Fruit fly (Drosophila melanogaster) whole organism, embryonic: Measurements from ENCODE around the gene Spn85F.

Experiments used
- B-H1 ChIP-seq: fragments of 200-800 bp; sonication (Bioruptor generic); IDR thresholded peaks from 3 replicates; pipeline ENCODE4 v1.3.6; 2022; ENCODE audit warnings: missing biosample characterization, missing genetic modification characterization
- CG10366 ChIP-seq: fragments of 200-800 bp; sonication (Bioruptor generic); IDR thresholded peaks from 2 replicates; pipeline ENCODE4 v1.3.6; 2022; ENCODE audit warnings: missing biosample characterization, missing genetic modification characterization
- CG13424 ChIP-seq: fragments of 200-800 bp; sonication (Bioruptor generic); optimal IDR thresholded peaks from 2 replicates; lab custom pipeline; 2019; ENCODE audit warnings: missing biosample characterization, mild to moderate bottlenecking, missing genetic modification characterization, moderate library complexity
- CG14667 ChIP-seq: fragments of 200-800 bp; sonication (Bioruptor generic); IDR thresholded peaks from 2 replicates; pipeline ENCODE4 v1.3.6; 2022; ENCODE audit warnings: missing biosample characterization, missing genetic modification characterization
- CG17829 ChIP-seq: fragments of 200-800 bp; optimal IDR thresholded peaks from 2 replicates; lab custom pipeline; 2019; ENCODE audit warnings: missing biosample characterization, mild to moderate bottlenecking, missing genetic modification characterization, moderate library complexity
- CG18011 ChIP-seq: fragments of 200-800 bp; sonication (Bioruptor generic); optimal IDR thresholded peaks from 2 replicates; lab custom pipeline; 2017; ENCODE audit warnings: missing biosample characterization, missing genetic modification characterization, mild to moderate bottlenecking, moderate library complexity, missing genotype
- CG31388 ChIP-seq: fragments of 200-800 bp; sonication (Bioruptor generic); optimal IDR thresholded peaks from 2 replicates; lab custom pipeline; 2016; ENCODE audit warnings: missing biosample characterization, missing genetic modification characterization
- CG3726 ChIP-seq: fragments of 200-800 bp; sonication (Bioruptor generic); IDR thresholded peaks from 3 replicates; pipeline ENCODE4, ENCODE4 v1.3.6; 2022; ENCODE audit warnings: missing biosample characterization, missing genetic modification characterization
- CG3995 ChIP-seq: fragments of 200-800 bp; sonication (Bioruptor generic); optimal IDR thresholded peaks from 3 replicates; lab custom pipeline; 2016; ENCODE audit warnings: missing biosample characterization, missing genetic modification characterization
- CG42726 ChIP-seq: fragments of 200-800 bp; sonication (Bioruptor generic); IDR thresholded peaks from 2 replicates; pipeline ENCODE4 v1.3.6; 2022; ENCODE audit warnings: missing biosample characterization, missing genetic modification characterization; ENCODE audit not compliant: partially characterized antibody
- CG5953 ChIP-seq: fragments of 200-800 bp; sonication (Bioruptor generic); IDR thresholded peaks from 2 replicates; pipeline ENCODE4 v1.3.6; 2022; ENCODE audit warnings: missing biosample characterization, missing genetic modification characterization
- CG7357 ChIP-seq: fragments of 200-800 bp; sonication (Bioruptor generic); IDR thresholded peaks from 3 replicates; pipeline ENCODE4 v1.3.6; 2022; ENCODE audit warnings: missing biosample characterization, missing genetic modification characterization
- CG7963 ChIP-seq: fragments of 200-800 bp; sonication (Bioruptor generic); IDR thresholded peaks from 3 replicates; pipeline ENCODE4 v1.3.6; 2022; ENCODE audit warnings: missing biosample characterization, missing genetic modification characterization; ENCODE audit not compliant: partially characterized antibody
- CrebB ChIP-seq: fragments of 200-800 bp; sonication (Bioruptor generic); optimal IDR thresholded peaks from 3 replicates; lab custom pipeline; 2018; ENCODE audit warnings: missing biosample characterization, mild to moderate bottlenecking, missing genetic modification characterization
- D19A ChIP-seq: fragments of 200-800 bp; optimal IDR thresholded peaks from 3 replicates; lab custom pipeline; 2019; ENCODE audit warnings: missing biosample characterization, mild to moderate bottlenecking, missing genetic modification characterization, moderate library complexity
- Ets97D ChIP-seq: fragments of 200-800 bp; sonication (Bioruptor generic); optimal IDR thresholded peaks from 3 replicates; lab custom pipeline; 2016; ENCODE audit warnings: missing biosample characterization, missing genetic modification characterization
- Fer3 ChIP-seq: fragments of 200-800 bp; sonication (Bioruptor generic); optimal IDR thresholded peaks from 2 replicates; lab custom pipeline; 2018; ENCODE audit warnings: missing biosample characterization, mild to moderate bottlenecking, missing genetic modification characterization, moderate library complexity
- Hey ChIP-seq: fragments of 200-800 bp; sonication (Bioruptor generic); optimal IDR thresholded peaks from 3 replicates; lab custom pipeline; 2018; ENCODE audit warnings: missing biosample characterization, mild to moderate bottlenecking, missing genetic modification characterization
- Hmx ChIP-seq: fragments of 200-800 bp; sonication (Bioruptor generic); optimal IDR thresholded peaks from 2 replicates; lab custom pipeline; 2016; ENCODE audit warnings: missing biosample characterization, missing genetic modification characterization
- Hr78 ChIP-seq, 2 experiments: fragments of 200-800 bp in 1 of 2; fragments of >200 bp in 1 of 2; sonication (Bioruptor generic) in 1 of 2; optimal IDR thresholded peaks; 2 replicates each; lab custom pipeline; 2017 to 2019; ENCODE audit warnings: missing biosample characterization in 2 of 2, missing genetic modification characterization in 2 of 2, mild to moderate bottlenecking in 1 of 2, moderate library complexity in 1 of 2
- MESR4 ChIP-seq: fragments of 200-800 bp; sonication (Bioruptor generic); optimal IDR thresholded peaks from 2 replicates; lab custom pipeline; 2018; ENCODE audit warnings: missing biosample characterization, mild to moderate bottlenecking, missing genetic modification characterization, moderate library complexity
- Rfx ChIP-seq: fragments of 200-800 bp; sonication (Bioruptor generic); IDR thresholded peaks from 2 replicates; pipeline ENCODE4 v1.3.6; 2022; ENCODE audit warnings: missing biosample characterization, missing genetic modification characterization
- Sox102F ChIP-seq: fragments of 200-800 bp; sonication (Bioruptor generic); optimal IDR thresholded peaks from 2 replicates; lab custom pipeline; 2018; ENCODE audit warnings: missing biosample characterization, mild to moderate bottlenecking, missing genetic modification characterization, moderate library complexity
- YL-1 ChIP-seq: fragments of 200-800 bp; sonication (Bioruptor generic); optimal IDR thresholded peaks from 3 replicates; lab custom pipeline; 2017; ENCODE audit warnings: missing biosample characterization, mild to moderate bottlenecking, missing genetic modification characterization
- ap ChIP-seq: fragments of 200-800 bp; sonication (Bioruptor generic); IDR thresholded peaks from 2 replicates; pipeline ENCODE4 v1.3.6; 2022; ENCODE audit warnings: missing biosample characterization, missing genetic modification characterization
- ato ChIP-seq: fragments of 200-800 bp; sonication (Bioruptor generic); IDR thresholded peaks from 2 replicates; pipeline ENCODE4 v1.3.6; 2022; ENCODE audit warnings: missing biosample characterization, missing genetic modification characterization; ENCODE audit not compliant: partially characterized antibody
- cad ChIP-seq: fragments of >200 bp; optimal IDR thresholded peaks from 2 replicates; lab custom pipeline; 2017; ENCODE audit warnings: missing biosample characterization, missing genetic modification characterization
- cg ChIP-seq: fragments of 200-800 bp; sonication (Bioruptor generic); optimal IDR thresholded peaks from 3 replicates; lab custom pipeline; 2019; ENCODE audit warnings: missing biosample characterization, mild to moderate bottlenecking, missing genetic modification characterization, moderate library complexity
- chn ChIP-seq: fragments of 200-800 bp; sonication (Bioruptor generic); optimal IDR thresholded peaks from 2 replicates; lab custom pipeline; 2016; ENCODE audit warnings: missing biosample characterization, missing genetic modification characterization
- crol ChIP-seq: fragments of 200-800 bp; sonication (Bioruptor generic); IDR thresholded peaks from 2 replicates; pipeline ENCODE4 v1.3.6; 2022; ENCODE audit warnings: missing biosample characterization, missing genetic modification characterization
- dmrt11E ChIP-seq: fragments of 200-800 bp; sonication (Bioruptor generic); optimal IDR thresholded peaks from 3 replicates; lab custom pipeline; 2018; ENCODE audit warnings: missing biosample characterization, mild to moderate bottlenecking, missing genetic modification characterization, moderate library complexity
- fd64A ChIP-seq: fragments of 200-800 bp; sonication (Bioruptor generic); optimal IDR thresholded peaks from 3 replicates; lab custom pipeline; 2018; ENCODE audit warnings: missing biosample characterization, mild to moderate bottlenecking, missing genetic modification characterization
- fru ChIP-seq: fragments of >200 bp; optimal IDR thresholded peaks from 2 replicates; lab custom pipeline; 2017
- grn ChIP-seq: fragments of 200-800 bp; sonication (Bioruptor generic); optimal IDR thresholded peaks from 3 replicates; lab custom pipeline; 2017; ENCODE audit warnings: missing biosample characterization, missing genetic modification characterization
- gsb ChIP-seq: fragments of 200-800 bp; sonication (Bioruptor generic); IDR thresholded peaks from 2 replicates; pipeline ENCODE4 v1.3.6; 2022; ENCODE audit warnings: missing biosample characterization, missing genetic modification characterization
- hth ChIP-seq: fragments of >200 bp; optimal IDR thresholded peaks from 2 replicates; lab custom pipeline; 2017; ENCODE audit warnings: inconsistent platforms
- nerfin-2 ChIP-seq: fragments of 200-800 bp; sonication (Bioruptor generic); IDR thresholded peaks from 2 replicates; pipeline ENCODE4 v1.3.6; 2022; ENCODE audit warnings: missing biosample characterization, missing genetic modification characterization; ENCODE audit not compliant: partially characterized antibody
- onecut ChIP-seq: fragments of 200-800 bp; sonication (Bioruptor generic); IDR thresholded peaks from 2 replicates; pipeline ENCODE4 v1.3.6; 2022; ENCODE audit warnings: missing biosample characterization, missing genetic modification characterization
- pb ChIP-seq: fragments of 200-800 bp; sonication (Bioruptor generic); optimal IDR thresholded peaks from 3 replicates; lab custom pipeline; 2016; ENCODE audit warnings: missing biosample characterization, missing genetic modification characterization
- phol ChIP-seq: fragments of 200-800 bp; sonication (Bioruptor generic); optimal IDR thresholded peaks from 3 replicates; lab custom pipeline; 2018; ENCODE audit warnings: missing biosample characterization, mild to moderate bottlenecking, missing genetic modification characterization, moderate library complexity
- pum ChIP-seq: fragments of 200-800 bp; sonication (Bioruptor generic); optimal IDR thresholded peaks from 2 replicates; lab custom pipeline; 2016; ENCODE audit warnings: missing biosample characterization, missing genetic modification characterization
- pzg ChIP-seq: fragments of 200-800 bp; sonication (Bioruptor generic); optimal IDR thresholded peaks from 3 replicates; lab custom pipeline; 2018; ENCODE audit warnings: missing biosample characterization, mild to moderate bottlenecking, missing genetic modification characterization, moderate library complexity
- row ChIP-seq: fragments of 200-800 bp; sonication (Bioruptor generic); IDR thresholded peaks from 3 replicates; pipeline ENCODE4 v1.3.6; 2022; ENCODE audit warnings: missing biosample characterization, missing genetic modification characterization
- schlank ChIP-seq: fragments of 200-800 bp; sonication (Bioruptor generic); optimal IDR thresholded peaks from 2 replicates; lab custom pipeline; 2018; ENCODE audit warnings: missing biosample characterization, mild to moderate bottlenecking, missing genetic modification characterization
- slou ChIP-seq: fragments of 200-800 bp; sonication (Bioruptor generic); optimal IDR thresholded peaks from 3 replicates; lab custom pipeline; 2016; ENCODE audit warnings: missing biosample characterization, missing genetic modification characterization
- sqz ChIP-seq: fragments of 200-800 bp; sonication (Bioruptor generic); optimal IDR thresholded peaks from 3 replicates; lab custom pipeline; 2018; ENCODE audit warnings: missing biosample characterization, mild to moderate bottlenecking, missing genetic modification characterization
- tna ChIP-seq: fragments of 200-800 bp; sonication (Bioruptor generic); IDR thresholded peaks from 2 replicates; pipeline ENCODE4 v1.3.6; 2022; ENCODE audit warnings: missing biosample characterization, missing genetic modification characterization; ENCODE audit not compliant: partially characterized antibody
- vfl ChIP-seq: fragments of 200-800 bp; sonication (Bioruptor generic); optimal IDR thresholded peaks from 2 replicates; lab custom pipeline; 2016; ENCODE audit warnings: missing biosample characterization, missing genetic modification characterization
- wor ChIP-seq: fragments of 200-800 bp; sonication (Bioruptor generic); IDR thresholded peaks from 2 replicates; pipeline ENCODE4 v1.3.6; 2022; ENCODE audit warnings: missing biosample characterization, missing genetic modification characterization

Gene Spn85F

dm6 chr3R:10042024-10042663 is 45.2 kb downstream of the Spn85F start (continued):
- TF ChIP-seq CG18011 (GFP tag; lab: Kevin White, UChicago) (no peak), Rfx (GFP tag; lab: Robert Waterston, UW) (no peak), CG17829 (tag; lab: Kevin White, UChicago) (no peak), wor (no peak), crol (peak; percentile 80), cg (peak; percentile 70), slou (no peak), CG3995 (GFP tag; lab: Kevin White, UChicago) (no peak), Sox102F (no peak), Fer3 (tag; lab: Kevin White, UChicago) (no peak), tna (GFP tag; lab: Robert Waterston, UW) (0 out of 2 replicates have a peak, but pooled peaks have one; percentile 10), phol (tag; lab: Kevin White, UChicago) (no peak), Ets97D (GFP tag; lab: Kevin White, UChicago) (no peak), row (GFP tag; lab: Robert Waterston, UW) (no peak), pb (no peak), onecut (GFP tag; lab: Robert Waterston, UW) (peak; percentile 66), schlank (tag; lab: Kevin White, UChicago) (no peak), pzg (GFP tag; lab: Kevin White, UChicago) (no peak), CG42726 (GFP tag; lab: Robert Waterston, UW) (no peak), CG14667 (GFP tag; lab: Robert Waterston, UW) (no peak), fd64A (GFP tag; lab: Kevin White, UChicago) (no peak), fru (lab: Kevin White, UChicago) (no peak), nerfin-2 (peak; percentile 10; the same call in 1 of the 2 replicates), grn (GFP tag; lab: Kevin White, UChicago) (peak; percentile 3), vfl (GFP tag; lab: Kevin White, UChicago) (no peak), CG7357 (GFP tag; lab: Robert Waterston, UW) (no peak), sqz (GFP tag; lab: Kevin White, UChicago) (no peak), Hey (tag; lab: Kevin White, UChicago) (no peak), ap (GFP tag; lab: Robert Waterston, UW) (no peak), Hmx (GFP tag; lab: Kevin White, UChicago) (no peak), CG5953 (no peak), chn (GFP tag; lab: Kevin White, UChicago) (no peak), CrebB (tag; lab: Kevin White, UChicago) (no peak)

DNA sequence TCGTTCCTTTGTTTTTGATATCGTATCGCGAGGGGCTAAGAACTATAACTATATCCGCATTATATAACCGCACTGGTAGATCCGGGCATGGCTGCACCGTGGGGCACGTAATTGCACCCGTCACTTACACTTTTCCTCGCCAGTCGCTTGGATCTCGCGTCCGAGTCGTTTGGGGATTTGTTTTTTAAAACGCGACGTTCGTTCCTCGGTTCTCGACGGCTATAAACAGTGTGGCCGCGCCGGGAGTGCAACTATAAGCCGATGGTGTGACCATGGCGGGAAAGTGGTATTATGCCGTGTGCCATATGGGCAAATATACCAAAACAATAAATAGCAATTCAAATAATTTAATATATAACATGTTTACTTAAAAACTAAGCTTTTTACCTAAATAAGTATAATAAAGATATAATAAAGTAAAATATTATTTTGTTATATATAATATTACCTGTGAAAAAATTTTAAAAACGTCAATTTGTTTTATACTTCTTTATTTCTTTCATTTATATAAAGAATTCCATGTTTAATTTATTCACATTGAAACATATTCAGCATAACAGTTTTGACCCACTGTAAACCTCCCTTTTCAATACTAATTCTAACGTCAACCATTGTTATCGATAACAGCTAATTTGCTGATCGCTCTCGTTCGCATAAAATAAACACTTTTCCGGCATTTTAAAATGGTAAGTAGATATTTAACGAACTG is 45.9 kb downstream of the Spn85F start, which contains the start of the genes Mical and CG3909:
TSS of gene Mical (minus strand) at position 232 of the 709 bp plus-strand sequence.
TSS of gene CG3909 (plus strand) at position 607 of the 709 bp plus-strand sequence.
- peak; percentile 70 for TF ChIP-seq ato (GFP tag; lab: Robert Waterston, UW)
- no peak for TF ChIP-seq cad (GFP tag; lab: Kevin White, UChicago)
- peak; percentile 88 for TF ChIP-seq Fer3 (tag; lab: Kevin White, UChicago)
- TF ChIP-seq CG3726 (GFP tag; lab: Robert Waterston, UW) = peak; percentile 81; the same call in 2 of the 3 replicates
- TF ChIP-seq CG31388 (GFP tag; lab: Kevin White, UChicago) = peak; percentile 65
- TF ChIP-seq tna (GFP tag; lab: Robert Waterston, UW) = peak; percentile 66
- peak; percentile 76 for TF ChIP-seq gsb (GFP tag; lab: Robert Waterston, UW)
- no peak; the same call in 2 of the 3 replicates for TF ChIP-seq CG7963 (GFP tag; lab: Robert Waterston, UW)
- no peak for TF ChIP-seq pum (GFP tag; lab: Kevin White, UChicago)
- peak; percentile 53 for TF ChIP-seq YL-1
- TF ChIP-seq MESR4 (GFP tag; lab: Kevin White, UChicago) = peak; percentile 64
- TF ChIP-seq B-H1 (GFP tag; lab: Robert Waterston, UW) = peak; percentile 89
- peak in 1 of 2 experiments; percentile 59 for TF ChIP-seq Hr78 (GFP tag; optimal IDR thresholded peaks at IDR 0.05; lab: Kevin White, UChicago)
- peak; percentile 83 for TF ChIP-seq CG10366 (GFP tag; lab: Robert Waterston, UW)
- TF ChIP-seq hth (lab: Kevin White, UChicago) = no peak
- TF ChIP-seq D19A (tag; lab: Kevin White, UChicago) = peak; percentile 82
- peak; percentile 90 for TF ChIP-seq CG13424 (tag; lab: Kevin White, UChicago)
- TF ChIP-seq row (GFP tag; lab: Robert Waterston, UW) = peak; percentile 87
- peak; percentile 85 for TF ChIP-seq dmrt11E (tag; lab: Kevin White, UChicago)
